Worm (Caenorhabditis elegans) whole organism, L4/young adult: ENCODE measurements around the gene Y39A3CL.4.

Experiments used
- W03F9.2 ChIP-seq: fragments of 150-350 bp; optimal IDR thresholded peaks from 2 replicates; lab custom pipeline; 2014; ENCODE audit warnings: missing biosample characterization, missing genetic modification characterization
- dao-5 ChIP-seq: sonication (generic microtip); optimal IDR thresholded peaks from 2 replicates; lab custom pipeline; 2016; ENCODE audit warnings: missing genotype, missing genetic modification characterization, moderate library complexity, missing compliant biosample characterization
- him-1 ChIP-seq: sonication (generic microtip); optimal IDR thresholded peaks from 2 replicates; lab custom pipeline; 2016; ENCODE audit warnings: missing genotype, missing genetic modification reagents, missing genetic modification characterization, missing compliant biosample characterization

DNA sequence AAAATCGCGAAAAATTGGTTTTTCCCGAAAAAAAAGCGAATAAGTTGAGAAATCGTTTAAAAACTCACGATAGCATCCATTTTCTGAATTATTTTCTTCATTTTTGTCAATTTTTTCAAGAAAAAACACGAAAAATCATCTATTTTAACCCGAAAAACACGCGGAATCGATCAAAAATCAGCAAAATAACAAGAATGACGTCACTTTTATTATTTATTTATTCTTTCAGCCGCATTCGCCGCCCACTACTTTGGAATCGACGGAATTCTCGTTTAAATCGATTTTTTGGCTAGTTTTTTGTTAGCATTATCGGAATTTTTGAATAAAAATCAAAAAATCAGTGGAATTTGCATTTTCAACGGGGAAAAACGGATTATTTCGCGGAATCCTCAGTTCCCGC is at the start of gene Y39A3CL.4:
- TF ChIP-seq him-1 (tag; lab: Kevin White, UChicago) = no peak
- TF ChIP-seq dao-5 (tag; lab: Kevin White, UChicago) = no peak
- TF ChIP-seq W03F9.2 = no peak
